Fruit fly (Drosophila melanogaster): Measurements from ENCODE around the gene daed.

The daed gene

DNA sequence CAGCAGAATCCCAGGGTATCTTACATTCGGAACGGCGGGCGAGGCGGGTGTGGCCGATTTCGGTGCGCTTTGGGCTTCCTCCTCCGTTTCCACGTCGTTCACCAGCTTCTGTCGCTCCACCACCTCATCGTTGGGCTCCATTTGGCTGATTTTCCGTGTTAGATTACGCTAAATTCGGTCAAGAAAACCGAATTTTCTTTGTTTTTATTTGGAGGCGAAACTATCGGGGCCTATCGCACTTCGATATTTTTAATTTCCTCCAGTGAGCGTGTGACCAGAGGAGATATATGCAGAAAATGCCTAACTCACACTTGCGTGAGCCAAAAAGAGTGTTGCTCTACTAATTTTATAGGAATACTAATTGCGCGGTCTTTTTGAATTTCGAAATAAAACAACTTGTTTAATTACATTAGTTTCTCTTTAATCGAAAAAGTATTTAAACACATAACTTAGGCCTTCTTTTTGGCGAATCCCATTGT is 23.9 kb downstream of the daed start, which contains the start of gene CG10874 (continued):
- TF ChIP-seq kah (GFP tag; optimal IDR thresholded peaks at IDR 0.05) = no peak
- peak; percentile 51 for TF ChIP-seq HmgD (GFP tag; optimal IDR thresholded peaks at IDR 0.05)
- TF ChIP-seq Nf-YC (tag; optimal IDR thresholded peaks at IDR 0.05) = peak; percentile 40
- peak; percentile 95 for TF ChIP-seq D19B (GFP tag; optimal IDR thresholded peaks at IDR 0.05)
- peak; percentile 81 for TF ChIP-seq CG9797 (GFP tag; optimal IDR thresholded peaks at IDR 0.05)
- TF ChIP-seq CG4360 (GFP tag; IDR thresholded peaks at IDR 0.05) = no peak
- peak; percentile 35 for TF ChIP-seq sug (tag; optimal IDR thresholded peaks at IDR 0.05)
- peak; percentile 74 for TF ChIP-seq Med (GFP tag)
- TF ChIP-seq so (GFP tag; IDR thresholded peaks at IDR 0.05) = no peak
- TF ChIP-seq Sin3A (optimal IDR thresholded peaks at IDR 0.05) = peak; percentile 70
- no peak for TF ChIP-seq CG10274 (GFP tag; optimal IDR thresholded peaks at IDR 0.05)
- no peak for TF ChIP-seq dati (GFP tag; IDR thresholded peaks at IDR 0.05)
- TF ChIP-seq CG8924 (tag; optimal IDR thresholded peaks at IDR 0.05) = no peak
- peak; percentile 57 for TF ChIP-seq abd-A (tag; optimal IDR thresholded peaks at IDR 0.05)
- TF ChIP-seq NfI (GFP tag; optimal IDR thresholded peaks at IDR 0.05) = peak; percentile 31
- no peak for TF ChIP-seq ac (GFP tag; optimal IDR thresholded peaks at IDR 0.05)
- TF ChIP-seq CG15514 (GFP tag; optimal IDR thresholded peaks at IDR 0.05) = peak; percentile 79
- no peak for TF ChIP-seq CG17359 (tag; optimal IDR thresholded peaks at IDR 0.05)
- peak; percentile 87 for TF ChIP-seq MESR4 (GFP tag; optimal IDR thresholded peaks at IDR 0.05)
- no peak for TF ChIP-seq wor (GFP tag; IDR thresholded peaks at IDR 0.05)
- TF ChIP-seq Nf-YB (GFP tag; optimal IDR thresholded peaks at IDR 0.05) = peak; percentile 6
- TF ChIP-seq unc-4 (GFP tag; IDR thresholded peaks at IDR 0.05; ENCODE audit: partially characterized antibody) = no peak
- TF ChIP-seq zen (tag; optimal IDR thresholded peaks at IDR 0.05) = peak; percentile 40
- TF ChIP-seq vvl (GFP tag; IDR thresholded peaks at IDR 0.05) = no peak
- TF ChIP-seq grau (tag; optimal IDR thresholded peaks at IDR 0.05) = peak; percentile 10
- TF ChIP-seq slou (GFP tag; optimal IDR thresholded peaks at IDR 0.05) = peak; percentile 34
- no peak for TF ChIP-seq CG7928 (GFP tag; optimal IDR thresholded peaks at IDR 0.05)
- TF ChIP-seq Hand (GFP tag; optimal IDR thresholded peaks at IDR 0.05) = no peak
- no peak for TF ChIP-seq CG4424 (GFP tag; optimal IDR thresholded peaks at IDR 0.05)
- TF ChIP-seq CG7271 (tag; optimal IDR thresholded peaks at IDR 0.05) = no peak
- TF ChIP-seq CG10366 (GFP tag; IDR thresholded peaks at IDR 0.05) = no peak
- TF ChIP-seq p53 (GFP tag; optimal IDR thresholded peaks at IDR 0.05) = no peak
- no peak for TF ChIP-seq Antp (GFP tag; optimal IDR thresholded peaks at IDR 0.05)
- TF ChIP-seq CG12155 (GFP tag; optimal IDR thresholded peaks at IDR 0.05) = peak; percentile 20
- peak in 1 of 2 experiments; percentile 6 for TF ChIP-seq insv (GFP tag; optimal IDR thresholded peaks at IDR 0.05)
- peak; percentile 98 for TF ChIP-seq gfzf (GFP tag; optimal IDR thresholded peaks at IDR 0.05)

DNA sequence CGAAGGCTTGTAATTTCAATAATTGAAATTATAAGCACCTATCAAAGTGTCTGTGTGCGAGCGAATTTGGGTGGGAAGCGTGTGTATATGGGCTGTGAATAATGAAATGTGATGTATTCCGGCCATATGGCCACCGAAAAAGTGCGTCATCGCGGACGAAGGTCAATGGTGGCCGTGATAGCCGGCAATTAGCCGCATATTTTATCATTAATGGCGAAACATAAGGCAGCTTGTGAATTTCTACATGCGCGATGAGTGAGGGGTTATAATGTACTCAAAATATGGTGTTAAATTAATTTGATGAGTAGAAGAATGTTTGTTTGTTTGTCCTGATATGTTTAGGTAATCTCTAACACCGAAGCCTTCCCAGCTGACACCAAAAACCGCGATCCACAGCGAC is 24.7 kb downstream of the daed start:
- TF ChIP-seq CG10543 (GFP tag; optimal IDR thresholded peaks at IDR 0.05) = peak; percentile 5
- TF ChIP-seq sd (tag; optimal IDR thresholded peaks at IDR 0.05) = peak; percentile 63
- TF ChIP-seq CG15479 (GFP tag; optimal IDR thresholded peaks at IDR 0.05) = no peak
- peak; percentile 52 for TF ChIP-seq abd-A (tag; optimal IDR thresholded peaks at IDR 0.05)

DNA sequence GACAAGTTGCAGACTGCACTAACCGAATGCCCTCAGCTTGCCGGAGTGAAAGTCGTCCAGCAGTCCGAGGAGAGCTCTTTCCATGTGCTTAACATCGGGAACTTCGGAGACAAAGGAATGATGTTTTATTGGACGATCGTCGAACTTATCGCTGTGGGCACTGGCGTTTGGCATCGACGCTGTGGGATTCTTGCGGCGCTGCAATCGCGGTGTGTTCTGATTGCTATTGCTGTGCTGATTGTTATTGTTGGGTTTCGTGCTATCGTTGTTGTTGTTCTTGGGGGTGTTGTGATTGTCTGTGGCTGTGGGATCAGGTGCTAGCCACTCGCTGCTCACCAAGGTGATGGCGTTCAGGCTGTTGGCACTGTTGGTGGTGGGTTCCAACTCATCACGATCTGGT is 25.4 kb downstream of the daed start:
- TF ChIP-seq Antp (GFP tag; optimal IDR thresholded peaks at IDR 0.05) = no peak
- 0 out of 3 replicates have a peak, but pooled peaks have one; percentile 29 for TF ChIP-seq ci (GFP tag; IDR thresholded peaks at IDR 0.05)
- no peak for TF ChIP-seq CG9817 (tag; optimal IDR thresholded peaks at IDR 0.05)
- no peak for TF ChIP-seq CG30403 (GFP tag; optimal IDR thresholded peaks at IDR 0.05)
